Fruit fly (Drosophila melanogaster) whole organism, embryonic: Measurements from ENCODE around the gene CG4709.

Experiments
- CG11085 ChIP-seq: fragments of 200-800 bp; sonication (Bioruptor generic); IDR thresholded peaks from 2 replicates; pipeline ENCODE4 v1.3.6; 2022; ENCODE audit warnings: missing biosample characterization, missing genetic modification characterization
- CG12942 ChIP-seq: fragments of 200-800 bp; sonication (Bioruptor generic); optimal IDR thresholded peaks from 3 replicates; lab custom pipeline; 2016; ENCODE audit warnings: missing biosample characterization, missing genetic modification characterization
- CG15011 ChIP-seq: fragments of 200-800 bp; sonication (Bioruptor generic); optimal IDR thresholded peaks from 3 replicates; lab custom pipeline; 2018; ENCODE audit warnings: missing biosample characterization, mild to moderate bottlenecking, missing genetic modification characterization
- CG1603 ChIP-seq: fragments of 200-800 bp; sonication (Bioruptor generic); optimal IDR thresholded peaks from 2 replicates; lab custom pipeline; 2019; ENCODE audit warnings: missing biosample characterization, mild to moderate bottlenecking, missing genetic modification characterization, moderate library complexity
- CG17802 ChIP-seq: fragments of 200-800 bp; sonication (Bioruptor generic); optimal IDR thresholded peaks from 2 replicates; lab custom pipeline; 2018; ENCODE audit warnings: missing biosample characterization, mild to moderate bottlenecking, missing genetic modification characterization, moderate library complexity
- CG18011 ChIP-seq: fragments of 200-800 bp; sonication (Bioruptor generic); optimal IDR thresholded peaks from 2 replicates; lab custom pipeline; 2017; ENCODE audit warnings: missing biosample characterization, missing genetic modification characterization, mild to moderate bottlenecking, moderate library complexity, missing genotype
- CG31441 ChIP-seq: fragments of 200-800 bp; sonication (Bioruptor generic); IDR thresholded peaks from 2 replicates; pipeline ENCODE4 v1.3.6; 2022; ENCODE audit warnings: missing biosample characterization, missing genetic modification characterization
- CG32532 ChIP-seq: fragments of 200-800 bp; sonication (Bioruptor generic); IDR thresholded peaks from 2 replicates; pipeline ENCODE4 v1.3.6; 2022; ENCODE audit warnings: missing biosample characterization, missing genetic modification characterization
- CG4328 ChIP-seq: fragments of 200-800 bp; sonication (Bioruptor generic); optimal IDR thresholded peaks from 3 replicates; lab custom pipeline; 2017; ENCODE audit warnings: missing biosample characterization, missing genetic modification reagents, missing genetic modification characterization
- CG5245 ChIP-seq: fragments of 200-800 bp; sonication (Bioruptor generic); optimal IDR thresholded peaks from 3 replicates; lab custom pipeline; 2016; ENCODE audit warnings: missing biosample characterization, missing genetic modification characterization
- CG7987 ChIP-seq: fragments of 200-800 bp; sonication (Bioruptor generic); optimal IDR thresholded peaks from 2 replicates; lab custom pipeline; 2018; ENCODE audit warnings: missing biosample characterization, mild to moderate bottlenecking, missing genetic modification characterization, moderate library complexity
- CG8281 ChIP-seq: fragments of 200-800 bp; sonication (Bioruptor generic); optimal IDR thresholded peaks from 2 replicates; lab custom pipeline; 2018; ENCODE audit warnings: missing biosample characterization, mild to moderate bottlenecking, missing genetic modification characterization, moderate library complexity
- CG8924 ChIP-seq: fragments of 200-800 bp; optimal IDR thresholded peaks from 3 replicates; lab custom pipeline; 2019; ENCODE audit warnings: missing biosample characterization, mild to moderate bottlenecking, missing genetic modification characterization, moderate library complexity
- Dref ChIP-seq: fragments of 200-800 bp; sonication (Bioruptor generic); IDR thresholded peaks from 2 replicates; pipeline ENCODE4 v1.3.6; 2022; ENCODE audit warnings: missing biosample characterization, missing genetic modification characterization
- E2f2 ChIP-seq: fragments of 200-800 bp; sonication (Bioruptor generic); IDR thresholded peaks from 2 replicates; pipeline ENCODE4 v1.3.6; 2022; ENCODE audit warnings: missing biosample characterization, missing genetic modification characterization
- Ets65A ChIP-seq: fragments of 200-800 bp; sonication (Bioruptor generic); peaks from one replicate; lab custom pipeline; 2016; ENCODE audit warnings: missing biosample characterization, missing genetic modification characterization
- Fer3 ChIP-seq: fragments of 200-800 bp; sonication (Bioruptor generic); optimal IDR thresholded peaks from 2 replicates; lab custom pipeline; 2018; ENCODE audit warnings: missing biosample characterization, mild to moderate bottlenecking, missing genetic modification characterization, moderate library complexity
- Gug ChIP-seq: fragments of 200-800 bp; sonication (Bioruptor generic); IDR thresholded peaks from 4 replicates; pipeline ENCODE4 v1.3.6; 2022; ENCODE audit warnings: missing biosample characterization, missing genetic modification characterization
- H15 ChIP-seq: fragments of 200-800 bp; sonication (Bioruptor generic); IDR thresholded peaks from 3 replicates; pipeline ENCODE4 v1.3.6; 2022; ENCODE audit warnings: missing biosample characterization, missing genetic modification characterization
- Kr ChIP-seq: fragments of 200-800 bp; sonication (Bioruptor generic); optimal IDR thresholded peaks from 2 replicates; lab custom pipeline; 2017; ENCODE audit warnings: missing biosample characterization, mild to moderate bottlenecking, missing genetic modification characterization
- Mad ChIP-seq: fragments of 200-800 bp; sonication (Bioruptor generic); optimal IDR thresholded peaks from 2 replicates; lab custom pipeline; 2016; ENCODE audit warnings: missing biosample characterization, missing genetic modification characterization
- Med ChIP-seq: fragments of 200-800 bp; sonication (Bioruptor generic); peaks from one replicate; lab custom pipeline; 2016; ENCODE audit warnings: missing biosample characterization, missing genetic modification characterization, mild to moderate bottlenecking, inconsistent platforms, moderate library complexity
- Sry-β ChIP-seq: fragments of 200-800 bp; sonication (Bioruptor generic); optimal IDR thresholded peaks from 2 replicates; lab custom pipeline; 2018; ENCODE audit warnings: missing biosample characterization, mild to moderate bottlenecking, missing genetic modification characterization, moderate library complexity
- Trl ChIP-seq, 3 experiments: fragments of >200 bp in 2 of 3; fragments of 200-800 bp in 1 of 3; sonication (Bioruptor generic) in 1 of 3; optimal IDR thresholded peaks; 2 replicates in 1 of 3; 3 replicates in 2 of 3; lab custom pipeline; 2016 to 2017; ENCODE audit warnings: missing biosample characterization in 1 of 3, missing genetic modification characterization in 1 of 3
- Vsx1 ChIP-seq: fragments of 200-800 bp; sonication (Bioruptor generic); optimal IDR thresholded peaks from 2 replicates; lab custom pipeline; 2017; ENCODE audit warnings: missing biosample characterization, mild to moderate bottlenecking, missing genetic modification characterization, missing genetic modification reagents
- Xbp1 ChIP-seq: fragments of 200-800 bp; sonication (Bioruptor generic); optimal IDR thresholded peaks from 3 replicates; lab custom pipeline; 2016; ENCODE audit warnings: missing biosample characterization, mild to moderate bottlenecking, missing genetic modification characterization
- abd-A ChIP-seq: fragments of 200-800 bp; sonication (Bioruptor generic); optimal IDR thresholded peaks from 3 replicates; lab custom pipeline; 2019; ENCODE audit warnings: missing biosample characterization, mild to moderate bottlenecking, missing genetic modification characterization, moderate library complexity
- amos ChIP-seq: fragments of 200-800 bp; sonication (Bioruptor generic); IDR thresholded peaks from 2 replicates; pipeline ENCODE4 v1.3.6; 2022; ENCODE audit warnings: missing biosample characterization, missing genetic modification characterization; ENCODE audit not compliant: partially characterized antibody
- bbx ChIP-seq: fragments of 200-800 bp; sonication (Bioruptor generic); IDR thresholded peaks from 2 replicates; pipeline ENCODE4 v1.3.6; 2022; ENCODE audit warnings: missing biosample characterization, missing genetic modification characterization; ENCODE audit not compliant: partially characterized antibody
- cato ChIP-seq: fragments of 200-800 bp; sonication (Bioruptor generic); optimal IDR thresholded peaks from 2 replicates; lab custom pipeline; 2016; ENCODE audit warnings: missing biosample characterization, missing genetic modification characterization, borderline replicate concordance
- crp ChIP-seq, 2 experiments: fragments of 200-800 bp; sonication (Bioruptor generic); optimal IDR thresholded peaks; 2 replicates in 1 of 2; 3 replicates in 1 of 2; lab custom pipeline; 2017; ENCODE audit warnings: missing biosample characterization in 2 of 2, missing genetic modification characterization in 2 of 2, mild to moderate bottlenecking in 1 of 2, moderate library complexity in 1 of 2
- danr ChIP-seq: fragments of 200-800 bp; sonication (Bioruptor generic); IDR thresholded peaks from 2 replicates; pipeline ENCODE4 v1.3.6; 2022; ENCODE audit warnings: missing biosample characterization, missing genetic modification characterization
- dmrt11E ChIP-seq: fragments of 200-800 bp; sonication (Bioruptor generic); optimal IDR thresholded peaks from 3 replicates; lab custom pipeline; 2018; ENCODE audit warnings: missing biosample characterization, mild to moderate bottlenecking, missing genetic modification characterization, moderate library complexity
- esg ChIP-seq: fragments of 200-800 bp; sonication (Bioruptor generic); conservative IDR thresholded peaks from 2 replicates; pipeline ENCODE4 v1.3.6; 2022; ENCODE audit warnings: missing biosample characterization, missing genetic modification characterization
- gt ChIP-seq: fragments of 200-800 bp; sonication (Bioruptor generic); IDR thresholded peaks from 2 replicates; pipeline ENCODE4 v1.3.6; 2022; ENCODE audit warnings: missing biosample characterization, missing genetic modification characterization
- her ChIP-seq: fragments of 200-800 bp; sonication (Bioruptor generic); optimal IDR thresholded peaks from 2 replicates; lab custom pipeline; 2016; ENCODE audit warnings: missing biosample characterization, missing genetic modification characterization
- kni ChIP-seq: fragments of 200-800 bp; sonication (Bioruptor generic); optimal IDR thresholded peaks from 3 replicates; lab custom pipeline; 2017; ENCODE audit warnings: mild to moderate bottlenecking, missing biosample characterization, missing genetic modification reagents, missing genetic modification characterization
- lab ChIP-seq: fragments of 200-800 bp; sonication (Bioruptor generic); optimal IDR thresholded peaks from 3 replicates; lab custom pipeline; 2017; ENCODE audit warnings: missing biosample characterization, missing genetic modification characterization, mild to moderate bottlenecking, moderate library complexity, missing genetic modification reagents
- lola ChIP-seq, 3 experiments: fragments of >200 bp in 2 of 3; fragments of 200-800 bp in 1 of 3; sonication (Bioruptor generic) in 1 of 3; optimal IDR thresholded peaks; 2 replicates each; lab custom pipeline; 2017 to 2019; ENCODE audit warnings: missing biosample characterization in 3 of 3, missing genetic modification characterization in 3 of 3, mild to moderate bottlenecking in 1 of 3, moderate library complexity in 1 of 3
- mam ChIP-seq: fragments of 200-800 bp; sonication (Bioruptor generic); optimal IDR thresholded peaks from 3 replicates; lab custom pipeline; 2016; ENCODE audit warnings: missing biosample characterization, missing genetic modification characterization
- nau ChIP-seq: fragments of 200-800 bp; sonication (Bioruptor generic); optimal IDR thresholded peaks from 3 replicates; lab custom pipeline; 2017; ENCODE audit warnings: missing biosample characterization, mild to moderate bottlenecking, missing genetic modification characterization, missing genetic modification reagents
- org-1 ChIP-seq: fragments of 200-800 bp; sonication (Bioruptor generic); optimal IDR thresholded peaks from 2 replicates; lab custom pipeline; 2017; ENCODE audit warnings: missing biosample characterization, missing genetic modification characterization
- peb ChIP-seq: fragments of 200-800 bp; sonication (Bioruptor generic); IDR thresholded peaks from 2 replicates; pipeline ENCODE4 v1.3.6; 2022; ENCODE audit warnings: missing biosample characterization, missing genetic modification characterization
- rib ChIP-seq: fragments of 200-800 bp; sonication (Bioruptor generic); IDR thresholded peaks from 2 replicates; pipeline ENCODE4 v1.3.6; 2022; ENCODE audit warnings: missing biosample characterization, missing genetic modification characterization
- seq ChIP-seq: fragments of 200-800 bp; sonication (Bioruptor generic); IDR thresholded peaks from 2 replicates; pipeline ENCODE4 v1.3.6; 2022; ENCODE audit warnings: missing biosample characterization, missing genetic modification characterization
- tin ChIP-seq: fragments of 200-800 bp; sonication (Bioruptor generic); optimal IDR thresholded peaks from 3 replicates; lab custom pipeline; 2016; ENCODE audit warnings: missing biosample characterization, missing genetic modification characterization
- toy ChIP-seq: fragments of 200-800 bp; sonication (Bioruptor generic); IDR thresholded peaks from 2 replicates; pipeline ENCODE4 v1.3.6; 2022; ENCODE audit warnings: missing biosample characterization, missing genetic modification characterization

The CG4709 gene

DNA sequence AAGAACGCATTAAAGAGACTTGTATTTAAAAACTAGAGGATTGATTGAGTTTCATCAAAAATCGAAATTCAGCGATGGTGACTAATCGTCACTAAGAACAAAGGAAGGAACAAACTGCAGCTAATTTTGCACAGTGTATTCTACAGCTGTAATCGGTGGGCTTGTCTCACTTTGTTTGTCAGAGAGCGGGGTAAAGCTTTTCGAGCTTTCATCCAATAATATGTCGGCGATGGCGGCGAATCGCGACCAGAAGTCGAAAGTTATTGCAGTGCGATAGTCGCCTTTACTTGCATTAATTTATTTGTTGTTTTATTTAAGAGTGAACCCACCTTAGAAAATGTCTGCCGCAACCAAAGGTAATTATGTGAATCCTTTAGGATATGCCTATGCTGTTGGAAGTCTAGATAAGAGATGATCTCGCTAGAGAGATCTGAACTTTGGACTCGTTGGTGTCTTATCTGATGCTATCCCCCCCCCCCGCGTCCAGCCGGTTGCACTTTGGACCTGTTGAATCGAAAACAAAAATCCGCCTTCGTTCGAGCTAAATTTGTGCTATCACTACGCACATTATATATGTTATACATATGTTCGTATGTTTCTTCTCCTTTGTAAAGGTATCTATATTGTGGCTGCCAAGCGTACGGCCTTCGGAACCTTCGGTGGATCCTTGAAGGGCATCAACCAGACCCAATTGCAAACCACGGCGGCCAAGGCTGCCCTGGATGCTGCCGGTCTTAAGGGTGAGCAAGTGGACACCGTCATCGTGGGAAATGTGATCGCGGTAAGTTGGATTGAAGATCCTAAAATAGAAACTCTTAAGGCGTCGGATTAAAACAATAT, 38.9 kb upstream of the CG4709 start, which contains the start of gene yip2 (continued):
- TF ChIP-seq CG4328 (GFP tag; lab: Kevin White, UChicago) (peak; percentile 54), org-1 (GFP tag; lab: Kevin White, UChicago) (peak; percentile 10), CG11085 (no peak), nau (GFP tag; lab: Kevin White, UChicago) (peak; percentile 74), toy (GFP tag; lab: Robert Waterston, UW) (no peak), H15 (GFP tag; lab: Robert Waterston, UW) (peak; percentile 31; the same call in 1 of the 3 replicates), CG18011 (GFP tag; lab: Kevin White, UChicago) (peak; percentile 41), Sry-β (GFP tag; lab: Kevin White, UChicago) (no peak), tin (peak; percentile 36), dmrt11E (tag; lab: Kevin White, UChicago) (no peak), abd-A (tag; lab: Kevin White, UChicago) (no peak), Kr (GFP tag; lab: Kevin White, UChicago) (no peak), CG17802 (tag; lab: Kevin White, UChicago) (no peak), CG12942 (GFP tag; lab: Kevin White, UChicago) (peak; percentile 34), CG5245 (no peak), rib (GFP tag; lab: Robert Waterston, UW) (peak; percentile 68; the same call in 1 of the 2 replicates), seq (GFP tag; lab: Robert Waterston, UW) (peak; percentile 46; the same call in 1 of the 2 replicates), Trl (optimal IDR thresholded peaks at IDR 0.05; lab: Kevin White, UChicago) (peak in 1 of 2 experiments; percentile 18), Trl (GFP tag; optimal IDR thresholded peaks at IDR 0.05; lab: Kevin White, UChicago) (peak; percentile 59), mam (GFP tag; lab: Kevin White, UChicago) (peak; percentile 52), Fer3 (tag; lab: Kevin White, UChicago) (peak; percentile 58), CG7987 (GFP tag; lab: Kevin White, UChicago) (peak; percentile 37), CG31441 (GFP tag; lab: Robert Waterston, UW) (peak; percentile 58; the same call in 1 of the 2 replicates), Med (GFP tag; lab: Kevin White, UChicago) (peak; percentile 94), CG15011 (GFP tag; lab: Kevin White, UChicago) (no peak), gt (GFP tag; lab: Robert Waterston, UW) (no peak), Mad (peak; percentile 17), peb (GFP tag; lab: Robert Waterston, UW) (no peak; the same call in 1 of the 2 replicates), Vsx1 (GFP tag; lab: Kevin White, UChicago) (no peak), cato (GFP tag; lab: Kevin White, UChicago) (no peak), her (GFP tag; lab: Kevin White, UChicago) (peak; percentile 75), CG8924 (tag; lab: Kevin White, UChicago) (peak; percentile 66), amos (GFP tag; lab: Robert Waterston, UW) (no peak; the same call in 1 of the 2 replicates), crp (GFP tag; optimal IDR thresholded peaks at IDR 0.05; lab: Kevin White, UChicago) (peak in 1 of 2 experiments; percentile 84), Xbp1 (GFP tag; lab: Kevin White, UChicago) (peak; percentile 76), CG32532 (GFP tag; lab: Robert Waterston, UW) (peak; percentile 63; the same call in 1 of the 2 replicates), E2f2 (GFP tag; lab: Robert Waterston, UW) (peak; percentile 49; the same call in 1 of the 2 replicates), Dref (GFP tag; lab: Robert Waterston, UW) (no peak; the same call in 1 of the 2 replicates), lola (GFP tag; optimal IDR thresholded peaks at IDR 0.05; lab: Kevin White, UChicago) (no peak), kni (GFP tag; lab: Kevin White, UChicago) (no peak), Gug (GFP tag; lab: Robert Waterston, UW) (peak; percentile 28; the same call in 1 of the 4 replicates), CG1603 (tag; lab: Kevin White, UChicago) (peak; percentile 53), danr (GFP tag; lab: Robert Waterston, UW) (no peak), Ets65A (GFP tag; lab: Kevin White, UChicago) (peak; percentile 26), lab (peak; percentile 79), CG8281 (tag; lab: Kevin White, UChicago) (no peak), esg (GFP tag; lab: Robert Waterston, UW) (no peak), bbx (GFP tag; lab: Robert Waterston, UW) (no peak; the same call in 1 of the 2 replicates)
